Worm (Caenorhabditis elegans): Measurements from ENCODE around the gene egl-6.

Gene egl-6

ce11 chrX:5923672-5924071 lies 7.2 kb upstream of the egl-6 start:
- no peak for TF ChIP-seq med-1 (GFP tag; optimal IDR thresholded peaks at IDR 0.05; ENCODE audit: insufficient read depth)
- TF ChIP-seq ref-1 (GFP tag; conservative IDR thresholded peaks at IDR 0.05): no peak
- no peak for TF ChIP-seq flt-1 (GFP tag; IDR thresholded peaks at IDR 0.05)
- no peak for TF ChIP-seq ztf-29 (GFP tag; IDR thresholded peaks at IDR 0.05)
- TF ChIP-seq cog-1 (tag; optimal IDR thresholded peaks at IDR 0.05): no peak
- TF ChIP-seq T22C8.4 (GFP tag; IDR thresholded peaks at IDR 0.05): no peak
- no peak for TF ChIP-seq ztf-23 (GFP tag; IDR thresholded peaks at IDR 0.05)

- TF ChIP-seq T22C8.4 (GFP tag; IDR thresholded peaks at IDR 0.05) (no peak), ref-1 (GFP tag; conservative IDR thresholded peaks at IDR 0.05) (no peak), med-1 (GFP tag; optimal IDR thresholded peaks at IDR 0.05; ENCODE audit: insufficient read depth) (no peak), ztf-23 (GFP tag; IDR thresholded peaks at IDR 0.05) (no peak), ztf-29 (GFP tag; IDR thresholded peaks at IDR 0.05) (no peak), cog-1 (tag; optimal IDR thresholded peaks at IDR 0.05) (no peak), klf-2 (GFP tag; conservative IDR thresholded peaks at IDR 0.05) (no peak), tab-1 (GFP tag; IDR thresholded peaks at IDR 0.05) (no peak), flt-1 (GFP tag; IDR thresholded peaks at IDR 0.05) (no peak)
These were observed 2.0 kb downstream of the egl-6 start for ce11 chrX:5932923-5933322.

ce11 chrX:5935473-5935872 lies 4.6 kb downstream of the egl-6 start, which contains the start of gene C46F4.3:
Gene C46F4.3, plus strand, starts transcription at chrX:5935773.
- TF ChIP-seq ztf-23 (GFP tag; IDR thresholded peaks at IDR 0.05): no peak
- no peak for TF ChIP-seq T22C8.4 (GFP tag; IDR thresholded peaks at IDR 0.05)
- no peak for TF ChIP-seq klf-2 (GFP tag; conservative IDR thresholded peaks at IDR 0.05)
- no peak for TF ChIP-seq ztf-29 (GFP tag; IDR thresholded peaks at IDR 0.05)
- no peak for TF ChIP-seq tab-1 (GFP tag; IDR thresholded peaks at IDR 0.05)
- TF ChIP-seq med-1 (GFP tag; optimal IDR thresholded peaks at IDR 0.05; ENCODE audit: insufficient read depth): no peak
- TF ChIP-seq cog-1 (tag; optimal IDR thresholded peaks at IDR 0.05): no peak
- TF ChIP-seq flt-1 (GFP tag; IDR thresholded peaks at IDR 0.05): no peak
- no peak for TF ChIP-seq ref-1 (GFP tag; conservative IDR thresholded peaks at IDR 0.05)

ce11 chrX:5941325-5941724 lies 10.4 kb downstream of the egl-6 start:
- TF ChIP-seq med-1 (GFP tag; optimal IDR thresholded peaks at IDR 0.05; ENCODE audit: insufficient read depth) (no peak), cog-1 (tag; optimal IDR thresholded peaks at IDR 0.05) (no peak), klf-2 (GFP tag; conservative IDR thresholded peaks at IDR 0.05) (no peak), T22C8.4 (GFP tag; IDR thresholded peaks at IDR 0.05) (no peak), ztf-29 (GFP tag; IDR thresholded peaks at IDR 0.05) (no peak), ref-1 (GFP tag; conservative IDR thresholded peaks at IDR 0.05) (no peak)

- TF ChIP-seq ztf-23 (GFP tag; IDR thresholded peaks at IDR 0.05) (no peak), cog-1 (tag; optimal IDR thresholded peaks at IDR 0.05) (no peak), ztf-29 (GFP tag; IDR thresholded peaks at IDR 0.05) (no peak), med-1 (GFP tag; optimal IDR thresholded peaks at IDR 0.05; ENCODE audit: insufficient read depth) (no peak), flt-1 (GFP tag; IDR thresholded peaks at IDR 0.05) (no peak), ref-1 (GFP tag; conservative IDR thresholded peaks at IDR 0.05) (no peak), tab-1 (GFP tag; IDR thresholded peaks at IDR 0.05) (no peak), T22C8.4 (GFP tag; IDR thresholded peaks at IDR 0.05) (no peak), klf-2 (GFP tag; conservative IDR thresholded peaks at IDR 0.05) (no peak)
These were observed 11.2 kb downstream of the egl-6 start for ce11 chrX:5942171-5942570.

ce11 chrX:5943908-5944307 lies 13.0 kb downstream of the egl-6 start:
- no peak for TF ChIP-seq T22C8.4 (GFP tag; IDR thresholded peaks at IDR 0.05)
- no peak for TF ChIP-seq flt-1 (GFP tag; IDR thresholded peaks at IDR 0.05)
- no peak for TF ChIP-seq ref-1 (GFP tag; conservative IDR thresholded peaks at IDR 0.05)
- TF ChIP-seq klf-2 (GFP tag; conservative IDR thresholded peaks at IDR 0.05): no peak
- TF ChIP-seq cog-1 (tag; optimal IDR thresholded peaks at IDR 0.05): no peak
- no peak for TF ChIP-seq ztf-23 (GFP tag; IDR thresholded peaks at IDR 0.05)
- TF ChIP-seq med-1 (GFP tag; optimal IDR thresholded peaks at IDR 0.05; ENCODE audit: insufficient read depth): no peak
- TF ChIP-seq ztf-29 (GFP tag; IDR thresholded peaks at IDR 0.05): no peak

- TF ChIP-seq ref-1 (GFP tag; conservative IDR thresholded peaks at IDR 0.05) (no peak), klf-2 (GFP tag; conservative IDR thresholded peaks at IDR 0.05) (no peak), med-1 (GFP tag; optimal IDR thresholded peaks at IDR 0.05; ENCODE audit: insufficient read depth) (no peak), ztf-23 (GFP tag; IDR thresholded peaks at IDR 0.05) (no peak), tab-1 (GFP tag; IDR thresholded peaks at IDR 0.05) (no peak), flt-1 (GFP tag; IDR thresholded peaks at IDR 0.05) (no peak), ztf-29 (GFP tag; IDR thresholded peaks at IDR 0.05) (no peak), T22C8.4 (GFP tag; IDR thresholded peaks at IDR 0.05) (no peak), cog-1 (tag; optimal IDR thresholded peaks at IDR 0.05) (no peak)
These were observed 13.6 kb downstream of the egl-6 start, which contains the start of gene acs-17 for ce11 chrX:5944488-5944887. Gene acs-17, minus strand, starts transcription at chrX:5944510.

- TF ChIP-seq ztf-29 (GFP tag; IDR thresholded peaks at IDR 0.05) (no peak), ztf-23 (GFP tag; IDR thresholded peaks at IDR 0.05) (no peak), med-1 (GFP tag; optimal IDR thresholded peaks at IDR 0.05; ENCODE audit: insufficient read depth) (no peak), T22C8.4 (GFP tag; IDR thresholded peaks at IDR 0.05) (no peak), flt-1 (GFP tag; IDR thresholded peaks at IDR 0.05) (no peak), tab-1 (GFP tag; IDR thresholded peaks at IDR 0.05) (no peak), cog-1 (tag; optimal IDR thresholded peaks at IDR 0.05) (no peak), ref-1 (GFP tag; conservative IDR thresholded peaks at IDR 0.05) (no peak), klf-2 (GFP tag; conservative IDR thresholded peaks at IDR 0.05) (no peak)
These were observed 17.8 kb downstream of the egl-6 start, which contains the start of gene mig-23 for ce11 chrX:5948769-5949168. Gene mig-23, minus strand, starts transcription at chrX:5948869.

ce11 chrX:5953174-5953573 lies 22.3 kb downstream of the egl-6 start, which contains the start of the genes R07E4.5 and R07E4.3:
Gene R07E4.5, minus strand, starts transcription at chrX:5953174.
Gene R07E4.3, plus strand, starts transcription at chrX:5953458.
- TF ChIP-seq ztf-23 (GFP tag; IDR thresholded peaks at IDR 0.05): peak; percentile 62; the same call in 1 of the 2 replicates
- 0 out of 2 replicates have a peak, but pooled peaks have one; percentile 56 for TF ChIP-seq flt-1 (GFP tag; IDR thresholded peaks at IDR 0.05)
- TF ChIP-seq med-1 (GFP tag; optimal IDR thresholded peaks at IDR 0.05; ENCODE audit: insufficient read depth): no peak
- peak; percentile 43 for TF ChIP-seq cog-1 (tag; optimal IDR thresholded peaks at IDR 0.05)

- TF ChIP-seq cog-1 (tag; optimal IDR thresholded peaks at IDR 0.05) (no peak), ztf-29 (GFP tag; IDR thresholded peaks at IDR 0.05) (no peak), ztf-23 (GFP tag; IDR thresholded peaks at IDR 0.05) (no peak), tab-1 (GFP tag; IDR thresholded peaks at IDR 0.05) (no peak), med-1 (GFP tag; optimal IDR thresholded peaks at IDR 0.05; ENCODE audit: insufficient read depth) (no peak), ref-1 (GFP tag; conservative IDR thresholded peaks at IDR 0.05) (no peak)
These were observed 25.2 kb downstream of the egl-6 start for ce11 chrX:5956130-5956529.

All from whole organism, midembryonic.